Worm (Caenorhabditis elegans): ENCODE results near the gene Y57G11C.51.

DNA sequence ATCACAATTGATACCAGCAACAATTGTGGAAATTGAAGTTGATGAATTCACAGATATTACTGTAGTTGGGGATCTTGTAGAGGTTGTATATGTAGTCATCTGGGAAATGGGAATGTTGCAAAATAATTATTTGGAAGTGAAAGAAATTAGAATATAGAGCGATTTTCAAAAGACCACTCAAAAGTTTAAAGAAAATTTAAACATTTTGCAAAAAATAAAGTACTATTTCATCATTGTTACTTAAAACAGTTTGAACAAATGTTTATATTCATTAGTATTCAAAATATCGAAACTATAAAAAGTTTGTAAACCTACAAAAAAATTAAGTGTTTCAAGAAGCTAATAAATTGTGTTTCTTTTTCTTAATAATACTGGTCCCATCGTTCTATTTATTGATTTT lies 41.9 kb upstream of the Y57G11C.51 start, which contains the start of gene Y57G11C.46:
- no peak for TF ChIP-seq cog-1 (tag; optimal IDR thresholded peaks at IDR 0.05)
- TF ChIP-seq tab-1 (GFP tag; IDR thresholded peaks at IDR 0.05), result no peak

Data from whole organism, midembryonic.